Fruit fly (Drosophila melanogaster) whole organism, prepupa: ENCODE measurements around the gene DIP-epsilon.

Experiments
- CG11294 ChIP-seq: fragments of 200-800 bp; sonication (Bioruptor generic); IDR thresholded peaks from 2 replicates; pipeline ENCODE4 v1.3.6; 2022; ENCODE audit warnings: missing biosample characterization, missing genetic modification characterization
- CG9139 ChIP-seq: fragments of 200-800 bp; sonication (Bioruptor generic); optimal IDR thresholded peaks from 3 replicates; lab custom pipeline; 2017; ENCODE audit warnings: missing biosample characterization, mild to moderate bottlenecking, missing genetic modification characterization

- TF ChIP-seq CG9139 (GFP tag; lab: Kevin White, UChicago) (no peak), CG11294 (GFP tag; lab: Robert Waterston, UW) (no peak)
Observed at dm6 chr2L:6351809-6352182, 59.3 kb downstream of the DIP-epsilon start.
